Fruit fly (Drosophila melanogaster) whole organism, adult: ENCODE measurements around the gene Adsl.

Source experiments
- CG12768 ChIP-seq: fragments of 200-800 bp; sonication (Bioruptor generic); optimal IDR thresholded peaks from 2 replicates; lab custom pipeline; 2017; ENCODE audit warnings: missing biosample characterization, missing genetic modification characterization, mild to moderate bottlenecking, moderate library complexity, missing genetic modification reagents
- CG14711 ChIP-seq: fragments of 200-800 bp; sonication (Bioruptor generic); optimal IDR thresholded peaks from 2 replicates; lab custom pipeline; 2018; ENCODE audit warnings: missing biosample characterization, mild to moderate bottlenecking, missing genetic modification characterization, moderate library complexity
- CG1620 ChIP-seq: fragments of 200-800 bp; sonication (Bioruptor generic); optimal IDR thresholded peaks from 2 replicates; lab custom pipeline; 2016; ENCODE audit warnings: missing biosample characterization, missing genetic modification characterization
- CG33017 ChIP-seq: fragments of 200-800 bp; sonication (Bioruptor generic); optimal IDR thresholded peaks from 2 replicates; lab custom pipeline; 2018; ENCODE audit warnings: missing biosample characterization, mild to moderate bottlenecking, missing genetic modification characterization, moderate library complexity
- CG5204 ChIP-seq: fragments of 200-800 bp; sonication (Bioruptor generic); optimal IDR thresholded peaks from 2 replicates; lab custom pipeline; 2016; ENCODE audit warnings: missing biosample characterization, missing genetic modification characterization
- CG7101 ChIP-seq: fragments of 200-800 bp; sonication (Bioruptor generic); optimal IDR thresholded peaks from 2 replicates; lab custom pipeline; 2018; ENCODE audit warnings: missing biosample characterization, mild to moderate bottlenecking, missing genetic modification characterization, moderate library complexity
- Hr96 ChIP-seq: fragments of 200-800 bp; sonication (Bioruptor generic); optimal IDR thresholded peaks from 2 replicates; lab custom pipeline; 2016; ENCODE audit warnings: missing biosample characterization, missing genetic modification characterization
- Mnt ChIP-seq: fragments of 200-800 bp; sonication (Bioruptor generic); optimal IDR thresholded peaks from 2 replicates; lab custom pipeline; 2016; ENCODE audit warnings: missing biosample characterization, mild to moderate bottlenecking, missing genetic modification characterization
- bab1 ChIP-seq: fragments of 200-800 bp; sonication (Bioruptor generic); optimal IDR thresholded peaks from 3 replicates; lab custom pipeline; 2019; ENCODE audit warnings: missing biosample characterization, mild to moderate bottlenecking, missing genetic modification characterization, moderate library complexity
- cnc ChIP-seq, 2 experiments: fragments of >200 bp; optimal IDR thresholded peaks; 2 replicates each; lab custom pipeline; 2017
- kay ChIP-seq: fragments of 200-800 bp; sonication (Bioruptor generic); peaks from one replicate; lab custom pipeline; 2016; ENCODE audit warnings: missing biosample characterization, missing genetic modification characterization, borderline replicate concordance
- ovo ChIP-seq: fragments of 200-800 bp; sonication (Bioruptor generic); optimal IDR thresholded peaks from 2 replicates; lab custom pipeline; 2016; ENCODE audit warnings: missing biosample characterization, missing genetic modification characterization
- toe ChIP-seq: fragments of 200-800 bp; sonication (Bioruptor generic); optimal IDR thresholded peaks from 2 replicates; lab custom pipeline; 2016; ENCODE audit warnings: missing biosample characterization, missing genetic modification characterization

DNA sequence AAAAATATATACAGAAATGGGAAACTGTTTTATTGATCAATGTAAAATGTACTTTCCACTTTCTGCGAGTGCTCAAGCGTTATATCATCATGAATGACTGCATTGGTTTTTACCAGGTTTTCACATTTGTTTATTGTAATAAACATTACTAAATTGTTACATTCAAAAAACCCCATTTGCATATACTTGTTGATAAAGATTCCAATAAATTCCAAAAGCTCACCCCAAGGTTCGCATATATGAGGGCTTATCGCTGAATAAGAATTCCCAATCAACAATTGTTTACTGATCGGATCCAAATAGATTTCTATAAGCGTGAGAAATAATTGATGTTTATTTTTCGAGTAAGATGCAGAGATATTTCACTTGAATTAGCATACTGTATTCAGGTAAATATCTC is 17.5 kb downstream of the Adsl start:
- TF ChIP-seq cnc (optimal IDR thresholded peaks at IDR 0.05; lab: Kevin White, UChicago) (no peak), Mnt (GFP tag; lab: Kevin White, UChicago) (no peak), CG33017 (tag; lab: Kevin White, UChicago) (no peak), ovo (GFP tag; lab: Kevin White, UChicago) (no peak), bab1 (GFP tag; lab: Kevin White, UChicago) (no peak), CG5204 (no peak), CG12768 (no peak), Hr96 (GFP tag; lab: Kevin White, UChicago) (no peak), CG7101 (tag; lab: Kevin White, UChicago) (no peak), toe (GFP tag; lab: Kevin White, UChicago) (no peak), CG14711 (no peak), kay (GFP tag; lab: Kevin White, UChicago) (no peak), CG1620 (no peak)
